Fruit fly (Drosophila melanogaster) whole organism, embryonic: ENCODE data around the gene AGO2.

Source experiments
- Aef1 ChIP-seq: fragments of 200-800 bp; sonication (Bioruptor generic); IDR thresholded peaks from 3 replicates; pipeline ENCODE4 v1.3.6; 2022; ENCODE audit warnings: missing biosample characterization, missing genetic modification characterization
- Blimp-1 ChIP-seq: fragments of 200-800 bp; sonication (Bioruptor generic); optimal IDR thresholded peaks from 3 replicates; lab custom pipeline; 2018; ENCODE audit warnings: missing biosample characterization, missing genetic modification characterization, mild to moderate bottlenecking, moderate library complexity, missing genetic modification reagents
- Bteb2 ChIP-seq: fragments of 200-800 bp; sonication (Bioruptor generic); optimal IDR thresholded peaks from 2 replicates; lab custom pipeline; 2016; ENCODE audit warnings: missing biosample characterization, missing genetic modification characterization
- CG10267 ChIP-seq: fragments of 200-800 bp; sonication (Bioruptor generic); optimal IDR thresholded peaks from 2 replicates; lab custom pipeline; 2018; ENCODE audit warnings: missing biosample characterization, mild to moderate bottlenecking, missing genetic modification characterization, moderate library complexity
- CG10274 ChIP-seq: fragments of 200-800 bp; sonication (Bioruptor generic); optimal IDR thresholded peaks from 3 replicates; lab custom pipeline; 2017; ENCODE audit warnings: missing biosample characterization, mild to moderate bottlenecking, missing genetic modification characterization
- CG10431 ChIP-seq: fragments of 200-800 bp; sonication (Bioruptor generic); optimal IDR thresholded peaks from 3 replicates; lab custom pipeline; 2018; ENCODE audit warnings: missing biosample characterization, mild to moderate bottlenecking, missing genetic modification characterization
- CG12155 ChIP-seq: fragments of 200-800 bp; sonication (Bioruptor generic); optimal IDR thresholded peaks from 3 replicates; lab custom pipeline; 2016; ENCODE audit warnings: missing biosample characterization, missing genetic modification characterization
- CG12299 ChIP-seq: fragments of 200-800 bp; sonication (Bioruptor generic); optimal IDR thresholded peaks from 2 replicates; lab custom pipeline; 2018; ENCODE audit warnings: missing biosample characterization, mild to moderate bottlenecking, missing genetic modification characterization
- CG12769 ChIP-seq: fragments of 200-800 bp; sonication (Bioruptor generic); optimal IDR thresholded peaks from 2 replicates; lab custom pipeline; 2019; ENCODE audit warnings: missing biosample characterization, mild to moderate bottlenecking, missing genetic modification characterization, moderate library complexity
- CG13287 ChIP-seq: fragments of 200-800 bp; sonication (Bioruptor generic); IDR thresholded peaks from 2 replicates; pipeline ENCODE4 v1.3.6; 2022; ENCODE audit warnings: missing biosample characterization, missing genetic modification characterization; ENCODE audit not compliant: partially characterized antibody
- CG13775 ChIP-seq: fragments of 200-800 bp; sonication (Bioruptor generic); optimal IDR thresholded peaks from 3 replicates; lab custom pipeline; 2017; ENCODE audit warnings: missing biosample characterization, mild to moderate bottlenecking, missing genetic modification characterization
- CG14860 ChIP-seq: fragments of 200-800 bp; sonication (Bioruptor generic); IDR thresholded peaks from 3 replicates; pipeline ENCODE4 v1.3.6; 2022; ENCODE audit warnings: missing biosample characterization, missing genetic modification characterization; ENCODE audit not compliant: partially characterized antibody
- CG15073 ChIP-seq: fragments of 200-800 bp; sonication (Bioruptor generic); optimal IDR thresholded peaks from 2 replicates; lab custom pipeline; 2016; ENCODE audit warnings: missing biosample characterization, missing genetic modification characterization
- CG17361 ChIP-seq: fragments of 200-800 bp; sonication (Bioruptor generic); IDR thresholded peaks from 3 replicates; pipeline ENCODE4 v1.3.6; 2022; ENCODE audit warnings: missing biosample characterization, missing genetic modification characterization
- CG17612 ChIP-seq: fragments of 200-800 bp; sonication (Bioruptor generic); IDR thresholded peaks from 2 replicates; pipeline ENCODE4 v1.3.6; 2022; ENCODE audit warnings: missing biosample characterization, missing genetic modification characterization
- CG18011 ChIP-seq: fragments of 200-800 bp; sonication (Bioruptor generic); optimal IDR thresholded peaks from 2 replicates; lab custom pipeline; 2017; ENCODE audit warnings: missing biosample characterization, missing genetic modification characterization, mild to moderate bottlenecking, moderate library complexity, missing genotype
- CG18262 ChIP-seq: fragments of 200-800 bp; optimal IDR thresholded peaks from 3 replicates; lab custom pipeline; 2019; ENCODE audit warnings: missing biosample characterization, mild to moderate bottlenecking, missing genetic modification characterization, moderate library complexity
- CG2129 ChIP-seq: fragments of 200-800 bp; sonication (Bioruptor generic); IDR thresholded peaks from 2 replicates; pipeline ENCODE4 v1.3.6; 2022; ENCODE audit warnings: missing biosample characterization, missing genetic modification characterization; ENCODE audit not compliant: partially characterized antibody
- CG2199 ChIP-seq: fragments of 200-800 bp; sonication (Bioruptor generic); IDR thresholded peaks from 3 replicates; pipeline ENCODE4 v1.3.6; 2022; ENCODE audit warnings: missing biosample characterization, missing genetic modification characterization
- CG30431 ChIP-seq: fragments of 200-800 bp; sonication (Bioruptor generic); optimal IDR thresholded peaks from 2 replicates; lab custom pipeline; 2017; ENCODE audit warnings: missing biosample characterization, missing genetic modification characterization
- CG32767 ChIP-seq: fragments of 200-800 bp; sonication (Bioruptor generic); IDR thresholded peaks from 2 replicates; pipeline ENCODE4 v1.3.6; 2022; ENCODE audit warnings: missing biosample characterization, missing genetic modification characterization
- CG3726 ChIP-seq: fragments of 200-800 bp; sonication (Bioruptor generic); IDR thresholded peaks from 3 replicates; pipeline ENCODE4, ENCODE4 v1.3.6; 2022; ENCODE audit warnings: missing biosample characterization, missing genetic modification characterization
- CG4820 ChIP-seq: fragments of 200-800 bp; sonication (Bioruptor generic); optimal IDR thresholded peaks from 3 replicates; lab custom pipeline; 2016; ENCODE audit warnings: missing biosample characterization, missing genetic modification characterization
- CG8924 ChIP-seq: fragments of 200-800 bp; optimal IDR thresholded peaks from 3 replicates; lab custom pipeline; 2019; ENCODE audit warnings: missing biosample characterization, mild to moderate bottlenecking, missing genetic modification characterization, moderate library complexity
- CTCF ChIP-seq: fragments of 200-800 bp; sonication (Bioruptor generic); optimal IDR thresholded peaks from 2 replicates; lab custom pipeline; 2017; ENCODE audit warnings: missing biosample characterization, mild to moderate bottlenecking, missing genetic modification characterization, moderate library complexity
- D19A ChIP-seq: fragments of 200-800 bp; optimal IDR thresholded peaks from 3 replicates; lab custom pipeline; 2019; ENCODE audit warnings: missing biosample characterization, mild to moderate bottlenecking, missing genetic modification characterization, moderate library complexity
- Dad ChIP-seq: fragments of 200-800 bp; sonication (Bioruptor generic); optimal IDR thresholded peaks from 3 replicates; lab custom pipeline; 2016; ENCODE audit warnings: missing biosample characterization, missing genetic modification characterization
- Dbx ChIP-seq: fragments of 200-800 bp; sonication (Bioruptor generic); IDR thresholded peaks from 3 replicates; pipeline ENCODE4 v1.3.6; 2022; ENCODE audit warnings: missing biosample characterization, missing genetic modification characterization
- HLH3B ChIP-seq: fragments of 200-800 bp; sonication (Bioruptor generic); IDR thresholded peaks from 2 replicates; pipeline ENCODE4 v1.3.6; 2022; ENCODE audit warnings: missing biosample characterization, missing genetic modification characterization
- Hr78 ChIP-seq, 2 experiments: fragments of 200-800 bp in 1 of 2; fragments of >200 bp in 1 of 2; sonication (Bioruptor generic) in 1 of 2; optimal IDR thresholded peaks; 2 replicates each; lab custom pipeline; 2017 to 2019; ENCODE audit warnings: missing biosample characterization in 2 of 2, missing genetic modification characterization in 2 of 2, mild to moderate bottlenecking in 1 of 2, moderate library complexity in 1 of 2
- Oaz ChIP-seq: fragments of 200-800 bp; sonication (Bioruptor generic); IDR thresholded peaks from 2 replicates; pipeline ENCODE4 v1.3.6; 2022; ENCODE audit warnings: missing biosample characterization, missing genetic modification characterization
- Rfx ChIP-seq: fragments of 200-800 bp; sonication (Bioruptor generic); IDR thresholded peaks from 2 replicates; pipeline ENCODE4 v1.3.6; 2022; ENCODE audit warnings: missing biosample characterization, missing genetic modification characterization
- Scr ChIP-seq: fragments of 200-800 bp; sonication (Bioruptor generic); IDR thresholded peaks from 2 replicates; pipeline ENCODE4 v1.3.6; 2022; ENCODE audit warnings: missing biosample characterization, missing genetic modification characterization; ENCODE audit not compliant: partially characterized antibody
- Taf1 ChIP-seq: fragments of 200-800 bp; sonication (Bioruptor generic); IDR thresholded peaks from 2 replicates; pipeline ENCODE4 v1.3.6; 2022; ENCODE audit warnings: missing biosample characterization, missing genetic modification characterization
- ab ChIP-seq: fragments of 200-800 bp; sonication (Bioruptor generic); optimal IDR thresholded peaks from 2 replicates; lab custom pipeline; 2016; ENCODE audit warnings: missing biosample characterization, missing genetic modification characterization
- az2 ChIP-seq: fragments of 200-800 bp; sonication (Bioruptor generic); optimal IDR thresholded peaks from 3 replicates; lab custom pipeline; 2016; ENCODE audit warnings: missing biosample characterization, missing genetic modification characterization
- chinmo ChIP-seq: fragments of 200-800 bp; sonication (Bioruptor generic); IDR thresholded peaks from 4 replicates; pipeline ENCODE4 v1.3.6; 2022; ENCODE audit warnings: missing biosample characterization, missing genetic modification characterization; ENCODE audit not compliant: partially characterized antibody
- en ChIP-seq: fragments of 200-800 bp; sonication (Bioruptor generic); optimal IDR thresholded peaks from 2 replicates; lab custom pipeline; 2016; ENCODE audit warnings: missing biosample characterization, missing genetic modification characterization
- ewg ChIP-seq: fragments of 200-800 bp; sonication (Bioruptor generic); optimal IDR thresholded peaks from 3 replicates; lab custom pipeline; 2017; ENCODE audit warnings: mild to moderate bottlenecking, missing biosample characterization, missing genetic modification reagents, missing genetic modification characterization
- exex ChIP-seq: fragments of 200-800 bp; sonication (Bioruptor generic); optimal IDR thresholded peaks from 4 replicates; lab custom pipeline; 2018; ENCODE audit warnings: missing biosample characterization, mild to moderate bottlenecking, missing genetic modification characterization, moderate library complexity
- fd64A ChIP-seq: fragments of 200-800 bp; sonication (Bioruptor generic); optimal IDR thresholded peaks from 3 replicates; lab custom pipeline; 2018; ENCODE audit warnings: missing biosample characterization, mild to moderate bottlenecking, missing genetic modification characterization
- ftz-f1 ChIP-seq: fragments of 200-800 bp; sonication (Bioruptor generic); optimal IDR thresholded peaks from 2 replicates; lab custom pipeline; 2016; ENCODE audit warnings: missing biosample characterization, missing genetic modification characterization
- ind ChIP-seq: fragments of 200-800 bp; sonication (Bioruptor generic); optimal IDR thresholded peaks from 3 replicates; lab custom pipeline; 2016; ENCODE audit warnings: missing biosample characterization, missing genetic modification characterization
- nom ChIP-seq: fragments of 200-800 bp; sonication (Bioruptor generic); optimal IDR thresholded peaks from 2 replicates; lab custom pipeline; 2017; ENCODE audit warnings: missing biosample characterization, missing genetic modification characterization, mild to moderate bottlenecking, moderate library complexity, missing genetic modification reagents
- pho ChIP-seq: fragments of 200-800 bp; sonication (Bioruptor generic); optimal IDR thresholded peaks from 2 replicates; lab custom pipeline; 2016; ENCODE audit warnings: missing biosample characterization, missing genetic modification characterization
- run ChIP-seq: fragments of 200-800 bp; sonication (Bioruptor generic); optimal IDR thresholded peaks from 3 replicates; lab custom pipeline; 2018; ENCODE audit warnings: missing biosample characterization, mild to moderate bottlenecking, missing genetic modification characterization
- sug ChIP-seq: fragments of 200-800 bp; optimal IDR thresholded peaks from 2 replicates; lab custom pipeline; 2019; ENCODE audit warnings: missing biosample characterization, mild to moderate bottlenecking, missing genetic modification characterization, moderate library complexity
- toy ChIP-seq: fragments of 200-800 bp; sonication (Bioruptor generic); IDR thresholded peaks from 2 replicates; pipeline ENCODE4 v1.3.6; 2022; ENCODE audit warnings: missing biosample characterization, missing genetic modification characterization

AGO2 gene

dm6 chr3L:15536550-15536949 lies 17.4 kb upstream of the AGO2 start:
- peak; percentile 35 for TF ChIP-seq exex (tag; lab: Kevin White, UChicago)
- peak; percentile 70; the same call in 2 of the 3 replicates for TF ChIP-seq CG2199 (GFP tag; lab: Robert Waterston, UW)
- TF ChIP-seq Oaz (GFP tag; lab: Robert Waterston, UW) = no peak
- no peak for TF ChIP-seq Rfx (GFP tag; lab: Robert Waterston, UW)
- TF ChIP-seq Hr78 (GFP tag; optimal IDR thresholded peaks at IDR 0.05; lab: Kevin White, UChicago) = peak in 1 of 2 experiments; percentile 65
- TF ChIP-seq, all 482 proteins: peak for 3

dm6 chr3L:15537916-15538581 lies 15.9 kb upstream of the AGO2 start:
- TF ChIP-seq CTCF (GFP tag; lab: Kevin White, UChicago) (peak; percentile 15), Blimp-1 (GFP tag; lab: Kevin White, UChicago) (peak; percentile 68), CG10274 (GFP tag; lab: Kevin White, UChicago) (peak; percentile 47), CG10267 (tag; lab: Kevin White, UChicago) (peak; percentile 63), CG13287 (GFP tag; lab: Robert Waterston, UW) (no peak), sug (tag; lab: Kevin White, UChicago) (no peak), CG18262 (peak; percentile 84), CG4820 (GFP tag; lab: Kevin White, UChicago) (peak; percentile 63), Aef1 (GFP tag; lab: Robert Waterston, UW) (0 out of 3 replicates have a peak, but pooled peaks have one; percentile 10), fd64A (no peak), ind (peak; percentile 64), Dad (GFP tag; lab: Kevin White, UChicago) (no peak), CG10431 (peak; percentile 6), toy (GFP tag; lab: Robert Waterston, UW) (0 out of 2 replicates have a peak, but pooled peaks have one; percentile 16), CG30431 (GFP tag; lab: Kevin White, UChicago) (peak; percentile 29), CG13775 (GFP tag; lab: Kevin White, UChicago) (peak; percentile 74), CG12769 (tag; lab: Kevin White, UChicago) (no peak), CG12155 (GFP tag; lab: Kevin White, UChicago) (peak; percentile 54), CG8924 (tag; lab: Kevin White, UChicago) (peak; percentile 77), Bteb2 (GFP tag; lab: Kevin White, UChicago) (peak; percentile 46), CG17612 (GFP tag; lab: Robert Waterston, UW) (no peak), CG18011 (GFP tag; lab: Kevin White, UChicago) (peak; percentile 25), pho (no peak), ftz-f1 (GFP tag; lab: Kevin White, UChicago) (no peak), CG17361 (GFP tag; lab: Robert Waterston, UW) (peak; percentile 90), chinmo (0 out of 4 replicates have a peak, but pooled peaks have one; percentile 42), Dbx (GFP tag; lab: Robert Waterston, UW) (peak; percentile 28; the same call in 2 of the 3 replicates), CG14860 (no peak), CG12299 (tag; lab: Kevin White, UChicago) (no peak), CG2129 (no peak), Scr (no peak), HLH3B (GFP tag; lab: Robert Waterston, UW) (peak; percentile 23; the same call in 1 of the 2 replicates), Taf1 (GFP tag; lab: Robert Waterston, UW) (no peak), nom (GFP tag; lab: Kevin White, UChicago) (no peak), ab (no peak), en (GFP tag; lab: Kevin White, UChicago) (no peak), CG3726 (no peak), CG15073 (no peak), ewg (GFP tag; lab: Kevin White, UChicago) (peak; percentile 50), CG32767 (no peak), D19A (tag; lab: Kevin White, UChicago) (peak; percentile 58), run (tag; lab: Kevin White, UChicago) (peak; percentile 3), az2 (GFP tag; lab: Kevin White, UChicago) (peak; percentile 68)
